Worm (Caenorhabditis elegans) whole organism, L4 larva: Measurements from ENCODE around the gene somi-1.

Experiments used
- R02D3.7 ChIP-seq: fragments of 150-350 bp; sonication (generic microtip); optimal IDR thresholded peaks from 3 replicates; lab custom pipeline; 2014; ENCODE audit warnings: missing biosample characterization, missing genetic modification characterization
- Y105C5A.15 ChIP-seq: fragments of 200-800 bp; sonication (Bioruptor generic); IDR thresholded peaks from 2 replicates; pipeline ENCODE4 v1.3.6; 2022; ENCODE audit warnings: missing genetic modification characterization, missing compliant biosample characterization
- egl-27 ChIP-seq: sonication (generic microtip); optimal IDR thresholded peaks from 3 replicates; lab custom pipeline; 2017; ENCODE audit warnings: missing biosample characterization, missing genetic modification reagents, missing genetic modification characterization
- lsy-2 ChIP-seq, 2 experiments: fragments of 150-350 bp in 1 of 2; sonication (generic microtip) in 1 of 2; optimal IDR thresholded peaks; 2 replicates each; lab custom pipeline; 2014 to 2017; ENCODE audit warnings: missing biosample characterization in 2 of 2, missing genetic modification characterization in 2 of 2
- nhr-10 ChIP-seq: fragments of 150-350 bp; optimal IDR thresholded peaks from 2 replicates; lab custom pipeline; 2014; ENCODE audit warnings: missing biosample characterization, missing genetic modification characterization
- nhr-237 ChIP-seq: sonication (generic microtip); optimal IDR thresholded peaks from 2 replicates; lab custom pipeline; 2017; ENCODE audit warnings: missing biosample characterization, missing genetic modification characterization
- unc-39 ChIP-seq: sonication (generic microtip); optimal IDR thresholded peaks from 2 replicates; lab custom pipeline; 2017; ENCODE audit warnings: missing biosample characterization, missing genetic modification characterization
- zag-1 ChIP-seq: fragments of 150-350 bp; optimal IDR thresholded peaks from 2 replicates; lab custom pipeline; 2014; ENCODE audit warnings: missing biosample characterization, missing genetic modification characterization

DNA sequence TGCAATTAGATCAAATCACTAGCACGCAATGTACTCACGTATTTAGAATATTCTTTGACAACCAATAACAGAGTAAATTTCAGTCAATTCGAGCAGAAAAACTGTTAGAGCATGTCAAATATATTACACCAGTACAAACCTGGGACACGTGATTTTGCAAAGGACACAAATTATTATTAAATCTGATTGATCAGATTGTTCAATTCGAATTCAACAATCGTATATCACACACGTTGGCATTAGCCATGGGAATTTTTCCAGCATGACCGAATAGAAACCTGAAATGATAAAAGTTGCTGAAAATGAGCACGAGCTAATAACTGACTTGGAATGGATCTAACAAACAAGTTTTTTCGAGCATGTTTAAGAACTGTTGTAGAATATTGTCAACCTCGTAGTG is 31.9 kb upstream of the somi-1 start, which contains the start of gene srv-9:
- TF ChIP-seq lsy-2 (tag; optimal IDR thresholded peaks at IDR 0.05; lab: Kevin White, UChicago) (no peak), unc-39 (tag; lab: Kevin White, UChicago) (no peak), R02D3.7 (tag; lab: Kevin White, UChicago) (no peak), nhr-10 (no peak), egl-27 (tag; lab: Kevin White, UChicago) (no peak), Y105C5A.15 (GFP tag; lab: Robert Waterston, UW) (no peak), nhr-237 (no peak), zag-1 (tag; lab: Kevin White, UChicago) (no peak)
